Worm (Caenorhabditis elegans) whole organism, early embryonic: ENCODE measurements around the gene F22H10.1.

Experiments
- B0310.2 ChIP-seq: sonication (generic microtip); optimal IDR thresholded peaks from 2 replicates; lab custom pipeline; 2016; ENCODE audit warnings: mild to moderate bottlenecking, missing genetic modification characterization, missing compliant biosample characterization
- ama-1 ChIP-seq: fragments of 150-350 bp; optimal IDR thresholded peaks from 2 replicates; lab custom pipeline; 2014
- tbx-11 ChIP-seq: fragments of 200-800 bp; sonication (Bioruptor generic); IDR thresholded peaks from 2 replicates; pipeline ENCODE4 v1.3.6; 2022; ENCODE audit warnings: missing genetic modification characterization, missing compliant biosample characterization

- TF ChIP-seq ama-1 (lab: Kevin White, UChicago) = no peak
- no peak for TF ChIP-seq tbx-11 (GFP tag; lab: Robert Waterston, UW)
- no peak for TF ChIP-seq B0310.2 (tag; lab: Kevin White, UChicago)
These were observed 5.4 kb upstream of the F22H10.1 start for ce11 chrX:16696822-16697221.
